Fruit fly (Drosophila melanogaster) Kc167 (cell line): Measurements from ENCODE around the gene mxc.

Source experiments
- Myc ChIP-seq: fragments of >200 bp; optimal IDR thresholded peaks from 2 replicates; lab custom pipeline; 2017; ENCODE audit warnings: missing external identifiers
- h ChIP-seq: fragments of >200 bp; optimal IDR thresholded peaks from 3 replicates; lab custom pipeline; 2018; ENCODE audit warnings: missing external identifiers
- insv ChIP-seq: fragments of >200 bp; optimal IDR thresholded peaks from 3 replicates; lab custom pipeline; 2018; ENCODE audit warnings: missing external identifiers
- psq ChIP-seq: fragments of >200 bp; optimal IDR thresholded peaks from 2 replicates; lab custom pipeline; 2017; ENCODE audit warnings: missing external identifiers

- TF ChIP-seq insv: no peak
- no peak for TF ChIP-seq Myc
- TF ChIP-seq h (lab: Kevin White, UChicago): no peak
- no peak for TF ChIP-seq psq
These were observed 39.6 kb upstream of the mxc start, which contains the start of gene c11.1 for dm6 chrX:9282783-9283289.
